Worm (Caenorhabditis elegans): Measurements from ENCODE around the gene pdr-1.

DNA sequence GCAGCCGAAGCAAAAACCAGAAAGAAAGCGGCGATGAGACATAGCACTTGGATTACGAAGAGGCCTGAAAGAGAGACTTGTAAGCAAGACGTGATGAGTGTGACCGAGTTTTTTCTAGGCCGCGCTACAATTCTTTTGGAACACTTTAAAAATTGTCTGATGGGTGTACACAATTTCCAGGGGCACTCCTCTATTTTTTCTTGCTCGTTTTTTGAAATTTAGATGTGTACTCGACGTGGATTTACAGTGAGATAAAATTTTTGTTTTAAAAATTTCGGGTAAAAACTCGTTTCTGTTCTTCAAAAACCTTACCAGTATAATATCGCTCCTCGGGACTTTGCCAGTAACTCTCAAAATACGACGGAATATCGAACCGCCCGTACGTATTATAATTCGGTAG is 41.6 kb upstream of the pdr-1 start:
- TF ChIP-seq nhr-11 (tag; optimal IDR thresholded peaks at IDR 0.05), result no peak
- TF ChIP-seq nhr-6 (tag; optimal IDR thresholded peaks at IDR 0.05), result no peak
- TF ChIP-seq nhr-77 (tag; optimal IDR thresholded peaks at IDR 0.05), result no peak
- no peak for TF ChIP-seq unc-62 (GFP tag; optimal IDR thresholded peaks at IDR 0.05)
- TF ChIP-seq snpc-4 (tag; optimal IDR thresholded peaks at IDR 0.05), result no peak
- TF ChIP-seq mbf-1 (tag; optimal IDR thresholded peaks at IDR 0.05), result no peak
- no peak for TF ChIP-seq mab-5 (tag; optimal IDR thresholded peaks at IDR 0.05)
